Fruit fly (Drosophila melanogaster) whole organism, wandering third instar larva: ENCODE data around the gene FASN2.

ENCODE experiments used
- Abd-B ChIP-seq: fragments of >200 bp; optimal IDR thresholded peaks from 2 replicates; lab custom pipeline; 2017; ENCODE audit warnings: missing biosample characterization, missing genetic modification characterization
- Dif ChIP-seq: fragments of 200-275, 200-300 bp; sonication (Bioruptor generic); optimal IDR thresholded peaks from 2 replicates; lab custom pipeline; 2018; ENCODE audit warnings: missing biosample characterization, missing genetic modification characterization; ENCODE audit not compliant: partially characterized antibody
- GATAd ChIP-seq: sonication (Bioruptor generic); optimal IDR thresholded peaks from 2 replicates; lab custom pipeline; 2016; ENCODE audit warnings: missing biosample characterization, missing genetic modification characterization
- HLH106 ChIP-seq: fragments of 200-800 bp; optimal IDR thresholded peaks from 3 replicates; lab custom pipeline; 2019; ENCODE audit warnings: missing biosample characterization, mild to moderate bottlenecking, missing genetic modification characterization, moderate library complexity
- Hnf4 ChIP-seq: fragments of 200-800 bp; sonication (Bioruptor generic); optimal IDR thresholded peaks from 2 replicates; lab custom pipeline; 2016; ENCODE audit warnings: missing biosample characterization, mild to moderate bottlenecking, missing genetic modification characterization
- Hr78 ChIP-seq: fragments of >200 bp; optimal IDR thresholded peaks from 2 replicates; lab custom pipeline; 2017; ENCODE audit warnings: missing biosample characterization, missing genetic modification characterization
- Mio ChIP-seq: sonication (Bioruptor generic); optimal IDR thresholded peaks from 2 replicates; lab custom pipeline; 2016; ENCODE audit warnings: missing biosample characterization, missing genetic modification characterization
- br ChIP-seq: fragments of 200-800 bp; sonication (Bioruptor generic); optimal IDR thresholded peaks from 2 replicates; lab custom pipeline; 2016; ENCODE audit warnings: missing biosample characterization, missing genetic modification characterization
- dmrt93B ChIP-seq: fragments of 200-800 bp; sonication (Bioruptor generic); optimal IDR thresholded peaks from 2 replicates; lab custom pipeline; 2018; ENCODE audit warnings: missing biosample characterization, mild to moderate bottlenecking, missing genetic modification characterization
- fru ChIP-seq: fragments of 200-800 bp; sonication (Bioruptor generic); optimal IDR thresholded peaks from 3 replicates; lab custom pipeline; 2016; ENCODE audit warnings: missing biosample characterization, mild to moderate bottlenecking, missing genetic modification characterization
- jim ChIP-seq: fragments of 175-275, 200-325 bp; sonication (Bioruptor generic); optimal IDR thresholded peaks from 2 replicates; lab custom pipeline; 2016; ENCODE audit warnings: missing biosample characterization, mild to moderate bottlenecking, missing genetic modification characterization
- usp ChIP-seq: fragments of >200 bp; optimal IDR thresholded peaks from 2 replicates; lab custom pipeline; 2017; ENCODE audit warnings: missing biosample characterization, missing genetic modification characterization

dm6 chr2L:2999609-3000008, 44.1 kb upstream of the FASN2 start:
- TF ChIP-seq jim (GFP tag; lab: Kevin White, UChicago): no peak
- TF ChIP-seq Dif (GFP tag; lab: Kevin White, UChicago): no peak
- no peak for TF ChIP-seq dmrt93B (GFP tag; lab: Kevin White, UChicago)
- no peak for TF ChIP-seq usp (GFP tag; lab: Kevin White, UChicago)
- TF ChIP-seq GATAd (GFP tag; lab: Kevin White, UChicago): no peak
- TF ChIP-seq br (GFP tag; lab: Kevin White, UChicago): no peak
- TF ChIP-seq fru (GFP tag; lab: Kevin White, UChicago): no peak
- TF ChIP-seq Abd-B (GFP tag; lab: Kevin White, UChicago): no peak
- TF ChIP-seq HLH106 (tag; lab: Kevin White, UChicago): no peak
- TF ChIP-seq Hnf4 (GFP tag; lab: Kevin White, UChicago): no peak
- no peak for TF ChIP-seq Mio
- TF ChIP-seq Hr78 (GFP tag; lab: Kevin White, UChicago): no peak
